Fruit fly (Drosophila melanogaster) whole organism, embryonic: ENCODE data around the gene CG11893.

Experiments
- CG10565 ChIP-seq: fragments of 200-800 bp; sonication (Bioruptor generic); optimal IDR thresholded peaks from 3 replicates; lab custom pipeline; 2016; ENCODE audit warnings: missing biosample characterization, mild to moderate bottlenecking, missing genetic modification characterization
- CG11398 ChIP-seq: fragments of 200-800 bp; sonication (Bioruptor generic); optimal IDR thresholded peaks from 2 replicates; lab custom pipeline; 2016; ENCODE audit warnings: missing biosample characterization, missing genetic modification characterization
- CG12071 ChIP-seq: fragments of 200-800 bp; sonication (Bioruptor generic); optimal IDR thresholded peaks from 3 replicates; lab custom pipeline; 2018; ENCODE audit warnings: missing biosample characterization, mild to moderate bottlenecking, missing genetic modification characterization
- CG15479 ChIP-seq: fragments of 200-800 bp; sonication (Bioruptor generic); optimal IDR thresholded peaks from 3 replicates; lab custom pipeline; 2019; ENCODE audit warnings: missing biosample characterization, mild to moderate bottlenecking, missing genetic modification characterization, moderate library complexity
- CG17186 ChIP-seq: fragments of 200-800 bp; sonication (Bioruptor generic); optimal IDR thresholded peaks from 3 replicates; lab custom pipeline; 2017; ENCODE audit warnings: missing biosample characterization, missing genetic modification reagents, missing genetic modification characterization
- CG17829 ChIP-seq: fragments of 200-800 bp; optimal IDR thresholded peaks from 2 replicates; lab custom pipeline; 2019; ENCODE audit warnings: missing biosample characterization, mild to moderate bottlenecking, missing genetic modification characterization, moderate library complexity
- CG18262 ChIP-seq: fragments of 200-800 bp; optimal IDR thresholded peaks from 3 replicates; lab custom pipeline; 2019; ENCODE audit warnings: missing biosample characterization, mild to moderate bottlenecking, missing genetic modification characterization, moderate library complexity
- CG2129 ChIP-seq: fragments of 200-800 bp; sonication (Bioruptor generic); IDR thresholded peaks from 2 replicates; pipeline ENCODE4 v1.3.6; 2022; ENCODE audit warnings: missing biosample characterization, missing genetic modification characterization; ENCODE audit not compliant: partially characterized antibody
- CG30403 ChIP-seq: fragments of 200-800 bp; sonication (Bioruptor generic); optimal IDR thresholded peaks from 3 replicates; lab custom pipeline; 2016; ENCODE audit warnings: missing biosample characterization, missing genetic modification characterization
- CG31224 ChIP-seq: fragments of 200-800 bp; sonication (Bioruptor generic); IDR thresholded peaks from 2 replicates; pipeline ENCODE4 v1.3.6; 2022; ENCODE audit warnings: missing biosample characterization, missing genetic modification characterization
- CG7357 ChIP-seq: fragments of 200-800 bp; sonication (Bioruptor generic); IDR thresholded peaks from 3 replicates; pipeline ENCODE4 v1.3.6; 2022; ENCODE audit warnings: missing biosample characterization, missing genetic modification characterization
- CG7786 ChIP-seq: fragments of 200-800 bp; sonication (Bioruptor generic); optimal IDR thresholded peaks from 2 replicates; lab custom pipeline; 2016; ENCODE audit warnings: missing biosample characterization, missing genetic modification characterization
- CG7839 ChIP-seq: fragments of 200-800 bp; sonication (Bioruptor generic); optimal IDR thresholded peaks from 3 replicates; lab custom pipeline; 2018; ENCODE audit warnings: missing biosample characterization, mild to moderate bottlenecking, missing genetic modification characterization, moderate library complexity
- CG7963 ChIP-seq: fragments of 200-800 bp; sonication (Bioruptor generic); IDR thresholded peaks from 3 replicates; pipeline ENCODE4 v1.3.6; 2022; ENCODE audit warnings: missing biosample characterization, missing genetic modification characterization; ENCODE audit not compliant: partially characterized antibody
- CG8359 ChIP-seq: fragments of 200-800 bp; sonication (Bioruptor generic); optimal IDR thresholded peaks from 2 replicates; lab custom pipeline; 2017; ENCODE audit warnings: missing biosample characterization, mild to moderate bottlenecking, missing genetic modification characterization, borderline replicate concordance
- CG8924 ChIP-seq: fragments of 200-800 bp; optimal IDR thresholded peaks from 3 replicates; lab custom pipeline; 2019; ENCODE audit warnings: missing biosample characterization, mild to moderate bottlenecking, missing genetic modification characterization, moderate library complexity
- CG9797 ChIP-seq: fragments of 200-800 bp; sonication (Bioruptor generic); optimal IDR thresholded peaks from 3 replicates; lab custom pipeline; 2018; ENCODE audit warnings: missing biosample characterization, mild to moderate bottlenecking, missing genetic modification characterization
- CG9876 ChIP-seq: fragments of 200-800 bp; sonication (Bioruptor generic); optimal IDR thresholded peaks from 2 replicates; lab custom pipeline; 2016; ENCODE audit warnings: missing biosample characterization, missing genetic modification characterization
- CG9932 ChIP-seq: fragments of 200-800 bp; sonication (Bioruptor generic); IDR thresholded peaks from 2 replicates; pipeline ENCODE4 v1.3.6; 2022; ENCODE audit warnings: missing biosample characterization, missing genetic modification characterization
- CoRest ChIP-seq: fragments of 200-800 bp; sonication (Bioruptor generic); optimal IDR thresholded peaks from 3 replicates; lab custom pipeline; 2018; ENCODE audit warnings: missing biosample characterization, mild to moderate bottlenecking, missing genetic modification characterization, moderate library complexity
- Dad ChIP-seq: fragments of 200-800 bp; sonication (Bioruptor generic); optimal IDR thresholded peaks from 3 replicates; lab custom pipeline; 2016; ENCODE audit warnings: missing biosample characterization, missing genetic modification characterization
- Dll ChIP-seq: fragments of 200-800 bp; sonication (Bioruptor generic); IDR thresholded peaks from 4 replicates; pipeline ENCODE4 v1.3.6; 2022; ENCODE audit warnings: missing biosample characterization, missing genetic modification characterization; ENCODE audit not compliant: partially characterized antibody
- E2f1 ChIP-seq: fragments of 200-800 bp; sonication (Bioruptor generic); IDR thresholded peaks from 2 replicates; pipeline ENCODE4 v1.3.6; 2022; ENCODE audit warnings: missing biosample characterization, missing genetic modification characterization
- Ets97D ChIP-seq: fragments of 200-800 bp; sonication (Bioruptor generic); optimal IDR thresholded peaks from 3 replicates; lab custom pipeline; 2016; ENCODE audit warnings: missing biosample characterization, missing genetic modification characterization
- Gug ChIP-seq: fragments of 200-800 bp; sonication (Bioruptor generic); IDR thresholded peaks from 4 replicates; pipeline ENCODE4 v1.3.6; 2022; ENCODE audit warnings: missing biosample characterization, missing genetic modification characterization
- HHEX ChIP-seq: fragments of 200-800 bp; sonication (Bioruptor generic); optimal IDR thresholded peaks from 3 replicates; lab custom pipeline; 2017; ENCODE audit warnings: missing biosample characterization, mild to moderate bottlenecking, missing genetic modification characterization, missing genetic modification reagents
- Hmx ChIP-seq: fragments of 200-800 bp; sonication (Bioruptor generic); optimal IDR thresholded peaks from 2 replicates; lab custom pipeline; 2016; ENCODE audit warnings: missing biosample characterization, missing genetic modification characterization
- Mrtf ChIP-seq: fragments of 200-800 bp; sonication (Bioruptor generic); IDR thresholded peaks from 3 replicates; pipeline ENCODE4 v1.3.6; 2022; ENCODE audit warnings: missing biosample characterization, missing genetic modification characterization
- cato ChIP-seq: fragments of 200-800 bp; sonication (Bioruptor generic); optimal IDR thresholded peaks from 2 replicates; lab custom pipeline; 2016; ENCODE audit warnings: missing biosample characterization, missing genetic modification characterization, borderline replicate concordance
- chm ChIP-seq: fragments of 200-800 bp; sonication (Bioruptor generic); IDR thresholded peaks from 2 replicates; pipeline ENCODE4 v1.3.6; 2022; ENCODE audit warnings: missing biosample characterization, missing genetic modification characterization
- corto ChIP-seq: fragments of 200-800 bp; sonication (Bioruptor generic); optimal IDR thresholded peaks from 2 replicates; lab custom pipeline; 2016; ENCODE audit warnings: missing biosample characterization, mild to moderate bottlenecking, missing genetic modification characterization, moderate library complexity
- dan ChIP-seq: fragments of 200-800 bp; sonication (Bioruptor generic); IDR thresholded peaks from 2 replicates; pipeline ENCODE4 v1.3.6; 2022; ENCODE audit warnings: missing biosample characterization, missing genetic modification characterization
- dm ChIP-seq: fragments of 200-800 bp; sonication (Bioruptor generic); optimal IDR thresholded peaks from 3 replicates; lab custom pipeline; 2016; ENCODE audit warnings: missing biosample characterization, missing genetic modification characterization
- dmrt11E ChIP-seq: fragments of 200-800 bp; sonication (Bioruptor generic); optimal IDR thresholded peaks from 3 replicates; lab custom pipeline; 2018; ENCODE audit warnings: missing biosample characterization, mild to moderate bottlenecking, missing genetic modification characterization, moderate library complexity
- dysf ChIP-seq: fragments of 200-800 bp; sonication (Bioruptor generic); IDR thresholded peaks from 3 replicates; pipeline ENCODE4 v1.3.6; 2022; ENCODE audit warnings: missing biosample characterization, missing genetic modification characterization
- fd102C ChIP-seq: fragments of 200-800 bp; sonication (Bioruptor generic); optimal IDR thresholded peaks from 2 replicates; lab custom pipeline; 2018; ENCODE audit warnings: missing biosample characterization, mild to moderate bottlenecking, missing genetic modification characterization, moderate library complexity
- mirr ChIP-seq: fragments of 200-800 bp; sonication (Bioruptor generic); optimal IDR thresholded peaks from 3 replicates; lab custom pipeline; 2018; ENCODE audit warnings: missing biosample characterization, mild to moderate bottlenecking, missing genetic modification characterization
- nerfin-2 ChIP-seq: fragments of 200-800 bp; sonication (Bioruptor generic); IDR thresholded peaks from 2 replicates; pipeline ENCODE4 v1.3.6; 2022; ENCODE audit warnings: missing biosample characterization, missing genetic modification characterization; ENCODE audit not compliant: partially characterized antibody
- nmo ChIP-seq: fragments of 200-800 bp; sonication (Bioruptor generic); optimal IDR thresholded peaks from 2 replicates; lab custom pipeline; 2018; ENCODE audit warnings: missing biosample characterization, mild to moderate bottlenecking, missing genetic modification characterization, moderate library complexity
- pho ChIP-seq: fragments of 200-800 bp; sonication (Bioruptor generic); optimal IDR thresholded peaks from 2 replicates; lab custom pipeline; 2016; ENCODE audit warnings: missing biosample characterization, missing genetic modification characterization
- so ChIP-seq: fragments of 200-800 bp; sonication (Bioruptor generic); IDR thresholded peaks from 3 replicates; pipeline ENCODE4 v1.3.6; 2022; ENCODE audit warnings: missing biosample characterization, missing genetic modification characterization
- sug ChIP-seq: fragments of 200-800 bp; optimal IDR thresholded peaks from 2 replicates; lab custom pipeline; 2019; ENCODE audit warnings: missing biosample characterization, mild to moderate bottlenecking, missing genetic modification characterization, moderate library complexity
- tgo ChIP-seq: fragments of 200-800 bp; sonication (Bioruptor generic); IDR thresholded peaks from 3 replicates; pipeline ENCODE4 v1.3.6; 2022; ENCODE audit warnings: missing biosample characterization, missing genetic modification characterization
- unc-4 ChIP-seq: fragments of 200-800 bp; sonication (Bioruptor generic); IDR thresholded peaks from 2 replicates; pipeline ENCODE4 v1.3.6; 2022; ENCODE audit warnings: missing biosample characterization, missing genetic modification characterization; ENCODE audit not compliant: partially characterized antibody
- vnd ChIP-seq: fragments of 200-800 bp; sonication (Bioruptor generic); IDR thresholded peaks from 3 replicates; pipeline ENCODE4 v1.3.6; 2022; ENCODE audit warnings: missing biosample characterization, missing genetic modification characterization; ENCODE audit not compliant: partially characterized antibody
- zen ChIP-seq: fragments of 200-800 bp; sonication (Bioruptor generic); optimal IDR thresholded peaks from 3 replicates; lab custom pipeline; 2018; ENCODE audit warnings: missing biosample characterization, mild to moderate bottlenecking, missing genetic modification characterization, moderate library complexity

CG11893 gene

DNA sequence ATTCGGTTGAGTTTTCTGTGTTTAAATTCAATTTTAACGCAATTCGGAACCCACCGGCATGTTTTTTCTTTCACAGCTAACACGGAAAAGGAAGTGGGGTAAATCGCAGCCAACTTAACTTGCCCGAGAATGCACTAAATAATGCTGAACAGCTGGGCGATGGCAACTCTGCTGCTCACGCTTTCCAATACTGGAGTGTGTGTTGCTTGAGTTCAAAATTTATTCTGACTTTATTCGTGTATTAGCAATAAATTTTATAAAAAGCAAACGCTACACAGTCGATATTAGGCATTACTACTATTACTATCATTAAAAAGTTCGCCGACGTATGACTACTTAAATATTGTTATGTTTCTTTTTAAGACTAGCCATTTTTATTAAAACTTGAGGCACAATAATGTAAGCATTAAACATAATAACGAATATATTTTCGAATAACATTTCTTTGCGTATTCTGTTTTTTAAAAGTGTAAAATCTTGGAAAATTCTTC is 42.3 kb upstream of the CG11893 start, which contains the start of the genes RpS27 and Nup37 (continued):
- peak; percentile 99 for TF ChIP-seq HHEX (GFP tag; lab: Kevin White, UChicago)
- peak; percentile 96 for TF ChIP-seq cato (GFP tag; lab: Kevin White, UChicago)
- TF ChIP-seq tgo = peak; percentile 95
- peak; percentile 99 for TF ChIP-seq CG9876 (GFP tag; lab: Kevin White, UChicago)
- peak; percentile 94 for TF ChIP-seq CG8359 (GFP tag; lab: Kevin White, UChicago)
- TF ChIP-seq CG15479 = peak; percentile 75
- TF ChIP-seq CG30403 = peak; percentile 96
- TF ChIP-seq mirr (GFP tag; lab: Kevin White, UChicago) = peak; percentile 100
- TF ChIP-seq CG11398 (GFP tag; lab: Kevin White, UChicago) = peak; percentile 99
- peak; percentile 91 for TF ChIP-seq CG10565 (GFP tag; lab: Kevin White, UChicago)
- TF ChIP-seq Mrtf (GFP tag; lab: Robert Waterston, UW) = peak; percentile 96
- peak; percentile 99 for TF ChIP-seq Dad
- TF ChIP-seq fd102C (GFP tag; lab: Kevin White, UChicago) = peak; percentile 95
- TF ChIP-seq dmrt11E (tag; lab: Kevin White, UChicago) = peak; percentile 94
- peak; percentile 99 for TF ChIP-seq chm (GFP tag; lab: Robert Waterston, UW)
- peak; percentile 73 for TF ChIP-seq CG7357 (GFP tag; lab: Robert Waterston, UW)
- TF ChIP-seq dm (GFP tag; lab: Kevin White, UChicago) = peak; percentile 99

DNA sequence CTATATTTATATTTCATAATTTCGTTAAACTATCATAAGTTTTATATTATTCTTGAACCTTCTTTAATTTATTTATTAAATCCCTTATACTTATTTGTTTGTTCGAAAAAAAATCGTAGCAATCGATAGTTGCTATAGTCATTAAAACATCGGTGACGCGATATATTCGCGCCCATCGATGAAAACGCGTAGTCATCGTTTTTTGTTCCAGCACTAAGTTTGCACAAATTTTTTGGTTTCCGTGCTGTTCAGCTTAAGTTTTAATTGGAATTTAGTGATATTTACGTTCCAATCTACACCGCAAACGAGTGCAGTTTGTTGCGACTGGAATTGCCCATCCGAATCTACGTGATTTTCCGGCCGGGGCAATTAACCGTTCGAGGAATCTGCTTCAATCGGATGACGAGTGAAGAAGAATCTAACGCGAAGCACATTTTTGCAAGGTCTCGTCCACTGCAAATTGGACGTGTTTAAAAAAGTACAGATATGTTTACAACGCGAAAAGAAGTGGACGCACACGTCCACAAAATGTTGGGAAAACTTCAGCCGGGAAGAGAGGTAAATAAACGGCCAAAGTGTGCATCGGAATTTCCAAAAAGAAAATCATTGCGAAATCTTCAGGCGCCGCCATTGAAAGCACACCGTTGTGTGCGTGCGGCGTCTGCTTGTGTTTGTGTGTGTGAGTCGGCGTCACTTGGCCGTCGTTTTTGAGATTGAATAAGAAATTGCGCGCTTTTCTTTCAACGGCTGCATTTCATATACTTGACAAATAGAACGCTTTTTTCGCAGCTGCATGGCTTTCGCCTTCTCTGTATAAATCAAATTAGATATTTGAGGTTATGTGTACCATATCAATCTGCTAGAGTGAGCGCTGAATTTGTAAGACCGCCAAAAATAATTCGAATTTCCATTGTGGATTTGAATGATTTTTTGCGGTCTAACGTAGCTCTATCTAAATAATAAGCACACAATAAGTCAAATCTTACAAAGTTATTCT is 40.2 kb upstream of the CG11893 start, which contains the start of gene Nup358:
TSS of gene Nup358 (plus strand) at position 204 of the 997 bp plus-strand sequence.
- peak; percentile 80 for TF ChIP-seq Ets97D
- TF ChIP-seq CG9797 (GFP tag; lab: Kevin White, UChicago) = peak; percentile 8
- TF ChIP-seq cato (GFP tag; lab: Kevin White, UChicago) = no peak
- peak; percentile 4 for TF ChIP-seq zen (tag; lab: Kevin White, UChicago)
- TF ChIP-seq Gug = no peak
- no peak for TF ChIP-seq dan (GFP tag; lab: Robert Waterston, UW)
- peak; percentile 96 for TF ChIP-seq Dll (GFP tag; lab: Robert Waterston, UW)
- TF ChIP-seq CG17829 (tag; lab: Kevin White, UChicago) = peak; percentile 35
- no peak for TF ChIP-seq CG31224 (GFP tag; lab: Robert Waterston, UW)
- peak; percentile 23 for TF ChIP-seq sug (tag; lab: Kevin White, UChicago)
- TF ChIP-seq CG7839 (tag; lab: Kevin White, UChicago) = no peak
- TF ChIP-seq CG12071 (GFP tag; lab: Kevin White, UChicago) = no peak
- TF ChIP-seq E2f1 (GFP tag; lab: Robert Waterston, UW) = 0 out of 2 replicates have a peak, but pooled peaks have one; percentile 19
- peak; percentile 55 for TF ChIP-seq nmo (GFP tag; lab: Kevin White, UChicago)
- TF ChIP-seq dysf (GFP tag; lab: Robert Waterston, UW) = no peak
- peak; percentile 97 for TF ChIP-seq vnd
- TF ChIP-seq CG18262 = peak; percentile 25
- TF ChIP-seq CG7786 (GFP tag; lab: Kevin White, UChicago) = no peak
- TF ChIP-seq unc-4 (GFP tag; lab: Robert Waterston, UW) = peak; percentile 96
- TF ChIP-seq so = no peak
- peak; percentile 22 for TF ChIP-seq CoRest (tag; lab: Kevin White, UChicago)
- TF ChIP-seq CG2129 (GFP tag; lab: Robert Waterston, UW) = peak; percentile 96
- TF ChIP-seq Hmx = no peak
- peak; percentile 97 for TF ChIP-seq nerfin-2 (GFP tag; lab: Robert Waterston, UW)
- peak; percentile 58 for TF ChIP-seq CG17186 (GFP tag; lab: Kevin White, UChicago)
- TF ChIP-seq CG7963 (GFP tag; lab: Robert Waterston, UW) = peak; percentile 97
- TF ChIP-seq CG8924 (tag; lab: Kevin White, UChicago) = peak; percentile 32
- peak; percentile 64 for TF ChIP-seq CG9932 (GFP tag; lab: Robert Waterston, UW)
- TF ChIP-seq pho = peak; percentile 5
- peak; percentile 16 for TF ChIP-seq corto (GFP tag; lab: Kevin White, UChicago)
